Fruit fly (Drosophila melanogaster): ENCODE results near the gene CG5646.
A peak's percentile ranks its signal among the peaks of the same experiment; 100 is the strongest.

Gene CG5646

DNA sequence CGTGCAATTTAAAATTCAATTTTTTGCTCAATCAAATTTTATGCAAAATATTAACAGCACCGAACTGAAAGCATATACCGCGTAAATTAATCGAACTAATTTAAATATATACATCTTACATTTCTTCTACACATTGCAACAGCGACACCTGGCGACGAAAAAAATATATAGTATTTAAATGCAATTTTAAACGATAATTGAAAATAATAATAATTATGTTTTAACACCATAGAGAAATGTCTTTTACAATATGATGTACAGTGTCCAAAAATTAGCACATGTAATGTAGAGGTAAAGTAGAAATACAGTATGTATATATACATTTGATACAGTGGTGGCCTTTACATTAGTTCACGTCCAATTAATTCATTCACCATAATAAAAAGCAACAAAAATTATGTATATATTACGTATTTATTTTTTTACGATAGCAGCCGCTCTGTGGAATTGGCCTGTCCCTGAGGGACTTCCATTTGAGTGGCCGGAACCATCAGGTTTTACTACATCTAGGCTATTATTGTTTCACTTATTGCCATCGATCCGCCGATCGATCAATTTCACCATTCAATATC lies 13.7 kb downstream of the CG5646 start (continued):
- peak; percentile 44; the same call in 1 of the 2 replicates for TF ChIP-seq bbx (GFP tag; IDR thresholded peaks at IDR 0.05; ENCODE audit: partially characterized antibody)
- TF ChIP-seq CkIIα-i1 (GFP tag; IDR thresholded peaks at IDR 0.05): no peak
- TF ChIP-seq CG12104 (GFP tag; optimal IDR thresholded peaks at IDR 0.05): no peak
- TF ChIP-seq pita (GFP tag; optimal IDR thresholded peaks at IDR 0.05): peak; percentile 22

DNA sequence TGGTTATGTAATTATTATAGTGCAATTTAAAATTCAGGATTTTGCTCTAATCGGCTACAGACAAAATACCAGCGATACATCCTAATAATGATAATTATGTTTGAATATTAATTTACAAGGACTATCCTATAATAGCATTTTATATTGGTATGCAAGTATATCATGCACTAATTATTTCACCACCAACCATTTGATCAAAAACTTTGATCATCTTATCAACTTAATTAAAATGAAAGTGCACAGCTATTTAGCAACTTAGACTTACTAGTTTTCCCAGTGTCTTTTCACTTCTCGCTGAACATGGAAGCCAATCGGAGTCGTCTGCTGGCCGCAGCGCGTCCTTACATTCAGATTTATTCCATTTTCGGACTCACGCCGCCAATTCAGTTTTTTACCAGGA lies 15.4 kb downstream of the CG5646 start, which contains the start of gene Gr98d:
Gr98d (plus strand) TSS at position 301 of the 400 bp plus-strand sequence.
- TF ChIP-seq CG1024 (GFP tag; IDR thresholded peaks at IDR 0.05) (no peak), CG15696 (tag; optimal IDR thresholded peaks at IDR 0.05) (no peak), nmo (GFP tag; optimal IDR thresholded peaks at IDR 0.05) (no peak), CG9437 (GFP tag; optimal IDR thresholded peaks at IDR 0.05) (no peak), CG13287 (GFP tag; IDR thresholded peaks at IDR 0.05; ENCODE audit: partially characterized antibody) (no peak), CG11085 (GFP tag; IDR thresholded peaks at IDR 0.05) (no peak), Abd-B (GFP tag; optimal IDR thresholded peaks at IDR 0.05) (no peak), CG12299 (tag; optimal IDR thresholded peaks at IDR 0.05) (no peak), Asciz (GFP tag; optimal IDR thresholded peaks at IDR 0.05) (no peak), oc (tag; optimal IDR thresholded peaks at IDR 0.05) (no peak), exex (tag; optimal IDR thresholded peaks at IDR 0.05) (no peak), CG10267 (tag; optimal IDR thresholded peaks at IDR 0.05) (no peak), CG14710 (tag; optimal IDR thresholded peaks at IDR 0.05) (no peak), NC2β (GFP tag; optimal IDR thresholded peaks at IDR 0.05) (no peak), fu2 (GFP tag; optimal IDR thresholded peaks at IDR 0.05) (no peak), CG2712 (tag; optimal IDR thresholded peaks at IDR 0.05) (no peak)

DNA sequence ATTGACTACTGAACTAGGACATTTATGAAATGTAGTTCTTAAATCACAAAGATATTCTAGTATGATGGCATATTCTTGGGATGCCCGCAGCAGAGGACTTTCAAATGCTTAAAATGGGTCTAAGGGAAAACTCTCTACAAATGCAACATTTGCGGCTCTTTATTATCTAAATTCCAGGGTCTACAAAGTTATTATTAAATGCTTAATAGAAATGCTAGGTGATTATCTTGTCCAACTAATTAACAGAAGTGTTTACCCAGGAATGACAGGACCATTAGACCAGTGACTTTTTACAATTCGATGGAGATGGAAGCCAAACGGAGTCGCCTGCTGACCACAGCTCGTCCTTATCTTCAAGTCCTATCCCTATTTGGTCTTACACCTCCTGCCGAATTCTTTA lies 17.0 kb downstream of the CG5646 start, which contains the start of gene Gr98c:
Gr98c (plus strand) TSS at position 301 of the 400 bp plus-strand sequence.
- TF ChIP-seq CG12744 (GFP tag; optimal IDR thresholded peaks at IDR 0.05): no peak
- TF ChIP-seq toy (GFP tag; IDR thresholded peaks at IDR 0.05): no peak
- no peak for TF ChIP-seq ken (GFP tag; IDR thresholded peaks at IDR 0.05)
- no peak for TF ChIP-seq ftz-f1 (GFP tag; optimal IDR thresholded peaks at IDR 0.05)
- no peak for TF ChIP-seq eyg (GFP tag; optimal IDR thresholded peaks at IDR 0.05)
- no peak for TF ChIP-seq Nf-YA (GFP tag; IDR thresholded peaks at IDR 0.05)
- no peak for TF ChIP-seq emc (GFP tag; optimal IDR thresholded peaks at IDR 0.05)
- no peak for TF ChIP-seq CG7786 (GFP tag; optimal IDR thresholded peaks at IDR 0.05)
- TF ChIP-seq CG7271 (tag; optimal IDR thresholded peaks at IDR 0.05): no peak
- TF ChIP-seq lola (GFP tag; optimal IDR thresholded peaks at IDR 0.05): no peak
- TF ChIP-seq CG32772 (GFP tag; IDR thresholded peaks at IDR 0.05): no peak
- TF ChIP-seq CG7556 (GFP tag; optimal IDR thresholded peaks at IDR 0.05): no peak
- TF ChIP-seq CG6175 (GFP tag; IDR thresholded peaks at IDR 0.05): no peak
- TF ChIP-seq cas (GFP tag; IDR thresholded peaks at IDR 0.05): no peak
- TF ChIP-seq CG6254 (GFP tag; optimal IDR thresholded peaks at IDR 0.05): no peak

DNA sequence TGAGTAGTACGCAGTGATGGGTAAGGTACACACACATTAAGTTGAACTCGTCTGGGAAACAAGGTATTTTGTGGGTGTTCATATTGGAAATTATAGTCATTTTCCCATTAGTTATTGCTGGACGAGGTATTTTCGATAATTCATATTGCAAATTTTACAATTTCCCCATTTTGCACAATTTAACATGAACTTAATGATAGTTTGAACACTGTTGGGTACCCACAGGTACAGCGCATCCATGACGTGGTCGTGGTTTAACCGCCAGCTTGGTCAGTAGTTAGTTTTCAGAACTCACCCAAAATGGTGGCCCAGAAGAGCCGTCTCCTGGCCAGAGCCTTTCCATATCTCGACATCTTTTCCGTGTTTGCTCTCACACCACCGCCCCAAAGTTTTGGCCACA lies 18.9 kb downstream of the CG5646 start, which contains the start of gene Gr98b:
Gr98b (plus strand) TSS at position 301 of the 400 bp plus-strand sequence.
- no peak for TF ChIP-seq NC2β (GFP tag; optimal IDR thresholded peaks at IDR 0.05)
- TF ChIP-seq fd64A (GFP tag; optimal IDR thresholded peaks at IDR 0.05): no peak
- no peak for TF ChIP-seq CG4282 (GFP tag; optimal IDR thresholded peaks at IDR 0.05)
- no peak for TF ChIP-seq CG33213 (GFP tag; optimal IDR thresholded peaks at IDR 0.05)
- no peak for TF ChIP-seq salm (tag; optimal IDR thresholded peaks at IDR 0.05)
- no peak for TF ChIP-seq Dfd (GFP tag; optimal IDR thresholded peaks at IDR 0.05)
- no peak for TF ChIP-seq CG10462 (GFP tag; optimal IDR thresholded peaks at IDR 0.05)
- TF ChIP-seq Poxn (GFP tag; IDR thresholded peaks at IDR 0.05): no peak
- no peak for TF ChIP-seq Atf-2 (GFP tag; optimal IDR thresholded peaks at IDR 0.05)
- no peak for TF ChIP-seq phol (tag; optimal IDR thresholded peaks at IDR 0.05)
- TF ChIP-seq CG8290 (GFP tag; optimal IDR thresholded peaks at IDR 0.05): no peak
- no peak for TF ChIP-seq CG8290 (tag; optimal IDR thresholded peaks at IDR 0.05)
- TF ChIP-seq CG18619 (GFP tag; optimal IDR thresholded peaks at IDR 0.05): no peak
- no peak for TF ChIP-seq CG32532 (GFP tag; IDR thresholded peaks at IDR 0.05)
- TF ChIP-seq CG10147 (GFP tag; optimal IDR thresholded peaks at IDR 0.05): no peak

Measured in whole organism, embryonic.